Worm (Caenorhabditis elegans): ENCODE data around the gene Y37E11AM.3.

DNA sequence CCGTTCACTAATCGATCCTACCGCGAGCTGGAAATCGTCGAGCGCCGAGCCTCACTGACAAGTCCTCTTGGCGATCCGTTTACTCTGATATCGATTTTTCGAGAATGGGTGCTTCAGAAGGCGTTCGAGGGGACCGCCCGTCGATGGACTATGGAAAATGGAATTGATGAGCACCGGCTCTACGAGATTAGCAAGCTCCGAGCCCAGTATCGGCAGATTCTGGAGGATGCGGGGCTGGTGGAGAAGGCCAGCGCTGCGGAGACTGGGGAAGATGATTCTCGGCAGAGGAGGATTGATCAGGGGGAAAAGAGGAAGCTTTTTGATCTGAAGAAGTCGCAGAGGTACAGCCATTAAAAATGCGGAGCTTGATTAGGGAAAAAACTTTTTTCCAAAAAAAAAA is 12.5 kb upstream of the Y37E11AM.3 start:
- TF ChIP-seq F10B5.3 (tag; optimal IDR thresholded peaks at IDR 0.05) (no peak), ztf-11 (tag; optimal IDR thresholded peaks at IDR 0.05) (no peak), lin-13 (GFP tag; optimal IDR thresholded peaks at IDR 0.05) (no peak), dpl-1 (GFP tag; optimal IDR thresholded peaks at IDR 0.05) (no peak), ceh-82 (tag; optimal IDR thresholded peaks at IDR 0.05) (no peak), nhr-41 (GFP tag; IDR thresholded peaks at IDR 0.05) (no peak), vab-7 (GFP tag; IDR thresholded peaks at IDR 0.05) (no peak), tra-1 (GFP tag; IDR thresholded peaks at IDR 0.05) (no peak), ama-1 (optimal IDR thresholded peaks at IDR 0.05) (no peak)

Measured in whole organism, L4 larva.